Fruit fly (Drosophila melanogaster): ENCODE data around the gene CG3473.

The CG3473 gene

dm6 chr2L:14553868-14554591 lies 9.5 kb downstream of the CG3473 start (continued):
- TF ChIP-seq Doc2 (GFP tag; IDR thresholded peaks at IDR 0.05) = no peak
- peak; percentile 55 for TF ChIP-seq Deaf1 (tag; optimal IDR thresholded peaks at IDR 0.05)
- no peak for TF ChIP-seq CrebB (tag; optimal IDR thresholded peaks at IDR 0.05)
- TF ChIP-seq CG2116 (GFP tag; optimal IDR thresholded peaks at IDR 0.05) = peak; percentile 37
- no peak for TF ChIP-seq NFAT (GFP tag; IDR thresholded peaks at IDR 0.05)
- peak; percentile 47; the same call in 1 of the 2 replicates for TF ChIP-seq crol (GFP tag; IDR thresholded peaks at IDR 0.05)
- TF ChIP-seq seq (GFP tag; IDR thresholded peaks at IDR 0.05) = no peak
- TF ChIP-seq ind (GFP tag; optimal IDR thresholded peaks at IDR 0.05) = peak; percentile 62
- no peak for TF ChIP-seq gcm2 (GFP tag; optimal IDR thresholded peaks at IDR 0.05)
- no peak for TF ChIP-seq CG12299 (tag; optimal IDR thresholded peaks at IDR 0.05)
- peak; percentile 84 for TF ChIP-seq CG7839 (tag; optimal IDR thresholded peaks at IDR 0.05)
- peak; percentile 69 to 79 for TF ChIP-seq Pdp1 (GFP tag; optimal IDR thresholded peaks at IDR 0.05)
- peak; percentile 63 for TF ChIP-seq nerfin-1 (tag; optimal IDR thresholded peaks at IDR 0.05)
- TF ChIP-seq Lhr (GFP tag; optimal IDR thresholded peaks at IDR 0.05) = peak; percentile 60
- TF ChIP-seq Elba2 (GFP tag; optimal IDR thresholded peaks at IDR 0.05) = peak; percentile 64
- TF ChIP-seq hbn (GFP tag; IDR thresholded peaks at IDR 0.05; ENCODE audit: partially characterized antibody) = no peak
- peak; percentile 75 for TF ChIP-seq CG8924 (tag; optimal IDR thresholded peaks at IDR 0.05)
- TF ChIP-seq CG43689 (GFP tag; IDR thresholded peaks at IDR 0.05) = no peak
- no peak for TF ChIP-seq Dfd (GFP tag; optimal IDR thresholded peaks at IDR 0.05)
- TF ChIP-seq twi (tag; optimal IDR thresholded peaks at IDR 0.05) = peak; percentile 92
- TF ChIP-seq fd3F (GFP tag; optimal IDR thresholded peaks at IDR 0.05) = no peak
- TF ChIP-seq Nf-YC (tag; optimal IDR thresholded peaks at IDR 0.05) = no peak
- no peak for TF ChIP-seq BEAF-32 (GFP tag; optimal IDR thresholded peaks at IDR 0.05)
- peak; percentile 49 for TF ChIP-seq CG12659 (GFP tag; optimal IDR thresholded peaks at IDR 0.05)
- TF ChIP-seq luna (GFP tag; optimal IDR thresholded peaks at IDR 0.05) = no peak
- TF ChIP-seq az2 (GFP tag; optimal IDR thresholded peaks at IDR 0.05) = peak; percentile 55
- peak; percentile 3 for TF ChIP-seq CG15073 (GFP tag; optimal IDR thresholded peaks at IDR 0.05)
- TF ChIP-seq ERR (GFP tag; optimal IDR thresholded peaks at IDR 0.05) = peak; percentile 53
- TF ChIP-seq ato (GFP tag; IDR thresholded peaks at IDR 0.05; ENCODE audit: partially characterized antibody) = no peak
- peak; percentile 70 for TF ChIP-seq mam (GFP tag; optimal IDR thresholded peaks at IDR 0.05)
- TF ChIP-seq Oaz (GFP tag; IDR thresholded peaks at IDR 0.05) = no peak
- TF ChIP-seq Atf-2 (GFP tag; optimal IDR thresholded peaks at IDR 0.05) = peak; percentile 70
- no peak for TF ChIP-seq Taf1 (GFP tag; IDR thresholded peaks at IDR 0.05)
- peak; percentile 83 for TF ChIP-seq CG6689 (GFP tag; IDR thresholded peaks at IDR 0.05)
- peak; percentile 54 to 86 for TF ChIP-seq dpn (GFP tag; optimal IDR thresholded peaks at IDR 0.05)
- TF ChIP-seq ara (GFP tag; IDR thresholded peaks at IDR 0.05) = peak; percentile 93
- peak; percentile 79 for TF ChIP-seq CG31441 (GFP tag; IDR thresholded peaks at IDR 0.05)
- TF ChIP-seq disco-r (GFP tag; optimal IDR thresholded peaks at IDR 0.05) = peak; percentile 66
- peak; percentile 68; the same call in 2 of the 3 replicates for TF ChIP-seq Optix (GFP tag; IDR thresholded peaks at IDR 0.05)
- TF ChIP-seq Camta (GFP tag; optimal IDR thresholded peaks at IDR 0.05) = peak; percentile 88
- peak; percentile 58; the same call in 3 of the 4 replicates for TF ChIP-seq Gug (GFP tag; IDR thresholded peaks at IDR 0.05)
- peak; percentile 45 to 62 for TF ChIP-seq eve (GFP tag; optimal IDR thresholded peaks at IDR 0.05)
- no peak for TF ChIP-seq zfh2 (GFP tag; optimal IDR thresholded peaks at IDR 0.05)
- TF ChIP-seq CG13296 (GFP tag; optimal IDR thresholded peaks at IDR 0.05) = no peak
- TF ChIP-seq CG10321 (GFP tag; IDR thresholded peaks at IDR 0.05) = no peak
- TF ChIP-seq nau (GFP tag; optimal IDR thresholded peaks at IDR 0.05) = no peak
- TF ChIP-seq ase (GFP tag; IDR thresholded peaks at IDR 0.05) = peak; percentile 57; the same call in 1 of the 3 replicates
- peak; percentile 23 for TF ChIP-seq HmgZ (tag; optimal IDR thresholded peaks at IDR 0.05)
- TF ChIP-seq CG7271 (tag; optimal IDR thresholded peaks at IDR 0.05) = peak; percentile 77
- TF ChIP-seq chn (GFP tag; optimal IDR thresholded peaks at IDR 0.05) = peak; percentile 74

Measured in whole organism, embryonic.